Worm (Caenorhabditis elegans): ENCODE results near the gene ttyh-1.

- no peak for TF ChIP-seq snpc-4 (tag; optimal IDR thresholded peaks at IDR 0.05)
- TF ChIP-seq hlh-1 (tag; optimal IDR thresholded peaks at IDR 0.05): peak; percentile 85
- no peak for TF ChIP-seq nhr-12 (tag; optimal IDR thresholded peaks at IDR 0.05)
- TF ChIP-seq unc-39 (tag; optimal IDR thresholded peaks at IDR 0.05): no peak
- TF ChIP-seq nhr-237 (tag; optimal IDR thresholded peaks at IDR 0.05): no peak
- TF ChIP-seq elt-3 (tag; optimal IDR thresholded peaks at IDR 0.05): no peak
Measured at ce11 chrX:11379135-11379781, 10.7 kb downstream of the ttyh-1 start.

All from whole organism, mixed stage, embryonic.